Fruit fly (Drosophila melanogaster) whole organism, embryonic: ENCODE measurements around the gene Cpr30B.

Experiments
- Atf6 ChIP-seq: fragments of 200-800 bp; sonication (Bioruptor generic); IDR thresholded peaks from 2 replicates; pipeline ENCODE4 v1.3.6; 2022; ENCODE audit warnings: missing biosample characterization, missing genetic modification characterization
- Awh ChIP-seq: fragments of 200-800 bp; sonication (Bioruptor generic); IDR thresholded peaks from 2 replicates; pipeline ENCODE4, ENCODE4 v1.3.6; 2022; ENCODE audit warnings: missing biosample characterization, missing genetic modification characterization
- Blimp-1 ChIP-seq: fragments of 200-800 bp; sonication (Bioruptor generic); optimal IDR thresholded peaks from 3 replicates; lab custom pipeline; 2018; ENCODE audit warnings: missing biosample characterization, missing genetic modification characterization, mild to moderate bottlenecking, moderate library complexity, missing genetic modification reagents
- Bteb2 ChIP-seq: fragments of 200-800 bp; sonication (Bioruptor generic); optimal IDR thresholded peaks from 2 replicates; lab custom pipeline; 2016; ENCODE audit warnings: missing biosample characterization, missing genetic modification characterization
- CG10147 ChIP-seq: fragments of 200-800 bp; sonication (Bioruptor generic); optimal IDR thresholded peaks from 2 replicates; lab custom pipeline; 2019; ENCODE audit warnings: missing biosample characterization, mild to moderate bottlenecking, missing genetic modification characterization, moderate library complexity
- CG11247 ChIP-seq: fragments of 200-800 bp; sonication (Bioruptor generic); IDR thresholded peaks from 2 replicates; pipeline ENCODE4 v1.3.6; 2022; ENCODE audit warnings: missing biosample characterization, missing genetic modification characterization
- CG11696 ChIP-seq: fragments of 200-800 bp; sonication (Bioruptor generic); IDR thresholded peaks from 2 replicates; pipeline ENCODE4 v1.3.6; 2022; ENCODE audit warnings: missing biosample characterization, missing genetic modification characterization
- CG15696 ChIP-seq: fragments of 200-800 bp; sonication (Bioruptor generic); optimal IDR thresholded peaks from 2 replicates; lab custom pipeline; 2019; ENCODE audit warnings: missing biosample characterization, mild to moderate bottlenecking, missing genetic modification characterization, moderate library complexity
- CG16815 ChIP-seq: fragments of 200-800 bp; sonication (Bioruptor generic); optimal IDR thresholded peaks from 3 replicates; lab custom pipeline; 2017; ENCODE audit warnings: missing biosample characterization, mild to moderate bottlenecking, missing genetic modification characterization
- CG16863 ChIP-seq: fragments of 200-800 bp; sonication (Bioruptor generic); optimal IDR thresholded peaks from 3 replicates; lab custom pipeline; 2016; ENCODE audit warnings: missing biosample characterization, missing genetic modification characterization
- CG18764 ChIP-seq: fragments of 200-800 bp; sonication (Bioruptor generic); optimal IDR thresholded peaks from 3 replicates; lab custom pipeline; 2016; ENCODE audit warnings: missing biosample characterization, missing genetic modification characterization
- CG30431 ChIP-seq: fragments of 200-800 bp; sonication (Bioruptor generic); optimal IDR thresholded peaks from 2 replicates; lab custom pipeline; 2017; ENCODE audit warnings: missing biosample characterization, missing genetic modification characterization
- CG31441 ChIP-seq: fragments of 200-800 bp; sonication (Bioruptor generic); IDR thresholded peaks from 2 replicates; pipeline ENCODE4 v1.3.6; 2022; ENCODE audit warnings: missing biosample characterization, missing genetic modification characterization
- CG34376 ChIP-seq: fragments of 200-800 bp; sonication (Bioruptor generic); optimal IDR thresholded peaks from 2 replicates; lab custom pipeline; 2018; ENCODE audit warnings: missing biosample characterization, mild to moderate bottlenecking, missing genetic modification characterization
- CG3847 ChIP-seq: fragments of 200-800 bp; sonication (Bioruptor generic); IDR thresholded peaks from 2 replicates; pipeline ENCODE4 v1.3.6; 2022; ENCODE audit warnings: missing biosample characterization, missing genetic modification characterization
- CG4282 ChIP-seq: fragments of 200-800 bp; sonication (Bioruptor generic); optimal IDR thresholded peaks from 2 replicates; lab custom pipeline; 2016; ENCODE audit warnings: missing biosample characterization, missing genetic modification characterization
- CG4730 ChIP-seq: fragments of 200-800 bp; sonication (Bioruptor generic); IDR thresholded peaks from 2 replicates; pipeline ENCODE4 v1.3.6; 2022; ENCODE audit warnings: missing biosample characterization, missing genetic modification characterization
- CG6175 ChIP-seq: fragments of 200-800 bp; sonication (Bioruptor generic); IDR thresholded peaks from 3 replicates; pipeline ENCODE4 v1.3.6; 2022; ENCODE audit warnings: missing biosample characterization, missing genetic modification characterization
- CG7745 ChIP-seq: fragments of 200-800 bp; sonication (Bioruptor generic); optimal IDR thresholded peaks from 2 replicates; lab custom pipeline; 2018; ENCODE audit warnings: missing biosample characterization, mild to moderate bottlenecking, missing genetic modification characterization, moderate library complexity
- CG8765 ChIP-seq: fragments of 200-800 bp; sonication (Bioruptor generic); IDR thresholded peaks from 2 replicates; pipeline ENCODE4 v1.3.6; 2022; ENCODE audit warnings: missing biosample characterization, missing genetic modification characterization
- CG9215 ChIP-seq: fragments of 200-800 bp; sonication (Bioruptor generic); IDR thresholded peaks from 2 replicates; pipeline ENCODE4 v1.3.6; 2022; ENCODE audit warnings: missing biosample characterization, missing genetic modification characterization
- Dll ChIP-seq: fragments of 200-800 bp; sonication (Bioruptor generic); IDR thresholded peaks from 4 replicates; pipeline ENCODE4 v1.3.6; 2022; ENCODE audit warnings: missing biosample characterization, missing genetic modification characterization; ENCODE audit not compliant: partially characterized antibody
- Elba2 ChIP-seq: fragments of 200-800 bp; sonication (Bioruptor generic); optimal IDR thresholded peaks from 3 replicates; lab custom pipeline; 2016; ENCODE audit warnings: missing biosample characterization, missing genetic modification characterization
- H2.0 ChIP-seq: fragments of 200-800 bp; sonication (Bioruptor generic); IDR thresholded peaks from 2 replicates; pipeline ENCODE4 v1.3.6; 2022; ENCODE audit warnings: missing biosample characterization, missing genetic modification characterization
- MTF-1 ChIP-seq: fragments of 200-800 bp; sonication (Bioruptor generic); optimal IDR thresholded peaks from 2 replicates; lab custom pipeline; 2018; ENCODE audit warnings: missing biosample characterization, mild to moderate bottlenecking, missing genetic modification characterization, borderline replicate concordance
- Myb ChIP-seq: fragments of 200-800 bp; sonication (Bioruptor generic); optimal IDR thresholded peaks from 2 replicates; lab custom pipeline; 2016; ENCODE audit warnings: missing biosample characterization, missing genetic modification characterization
- Neu2 ChIP-seq: fragments of 200-800 bp; sonication (Bioruptor generic); optimal IDR thresholded peaks from 3 replicates; lab custom pipeline; 2016; ENCODE audit warnings: missing biosample characterization, missing genetic modification characterization, borderline replicate concordance
- Optix ChIP-seq: fragments of 200-800 bp; sonication (Bioruptor generic); IDR thresholded peaks from 3 replicates; pipeline ENCODE4 v1.3.6; 2022; ENCODE audit warnings: missing biosample characterization, missing genetic modification characterization
- PHDP ChIP-seq: fragments of 200-800 bp; sonication (Bioruptor generic); optimal IDR thresholded peaks from 3 replicates; lab custom pipeline; 2018; ENCODE audit warnings: missing biosample characterization, mild to moderate bottlenecking, missing genetic modification characterization, moderate library complexity
- Poxn ChIP-seq: fragments of 200-800 bp; sonication (Bioruptor generic); IDR thresholded peaks from 2 replicates; pipeline ENCODE4 v1.3.6; 2022; ENCODE audit warnings: missing biosample characterization, missing genetic modification characterization
- Ptx1 ChIP-seq: fragments of 200-800 bp; sonication (Bioruptor generic); IDR thresholded peaks from 2 replicates; pipeline ENCODE4 v1.3.6; 2022; ENCODE audit warnings: missing biosample characterization, missing genetic modification characterization
- Tbp ChIP-seq: fragments of >200 bp; optimal IDR thresholded peaks from 2 replicates; lab custom pipeline; 2018; ENCODE audit warnings: missing biosample characterization, missing genetic modification characterization
- ac ChIP-seq: fragments of 200-800 bp; sonication (Bioruptor generic); optimal IDR thresholded peaks from 3 replicates; lab custom pipeline; 2017; ENCODE audit warnings: missing biosample characterization, mild to moderate bottlenecking, missing genetic modification characterization
- btn ChIP-seq: fragments of 200-800 bp; sonication (Bioruptor generic); optimal IDR thresholded peaks from 2 replicates; lab custom pipeline; 2016; ENCODE audit warnings: missing biosample characterization, missing genetic modification characterization
- crc ChIP-seq: fragments of 200-800 bp; sonication (Bioruptor generic); optimal IDR thresholded peaks from 2 replicates; lab custom pipeline; 2016; ENCODE audit warnings: missing biosample characterization, missing genetic modification characterization
- croc ChIP-seq: fragments of 200-800 bp; sonication (Bioruptor generic); conservative IDR thresholded peaks from 3 replicates; pipeline ENCODE4 v1.3.6; 2022; ENCODE audit warnings: missing biosample characterization, missing genetic modification characterization
- fd102C ChIP-seq: fragments of 200-800 bp; sonication (Bioruptor generic); optimal IDR thresholded peaks from 2 replicates; lab custom pipeline; 2018; ENCODE audit warnings: missing biosample characterization, mild to moderate bottlenecking, missing genetic modification characterization, moderate library complexity
- fd96Cb ChIP-seq: fragments of 200-800 bp; sonication (Bioruptor generic); optimal IDR thresholded peaks from 2 replicates; lab custom pipeline; 2018; ENCODE audit warnings: missing biosample characterization, mild to moderate bottlenecking, missing genetic modification characterization, moderate library complexity
- fu2 ChIP-seq: fragments of 200-800 bp; sonication (Bioruptor generic); optimal IDR thresholded peaks from 2 replicates; lab custom pipeline; 2016; ENCODE audit warnings: missing biosample characterization, missing genetic modification characterization
- gfzf ChIP-seq: fragments of 200-800 bp; sonication (Bioruptor generic); optimal IDR thresholded peaks from 2 replicates; lab custom pipeline; 2016; ENCODE audit warnings: missing biosample characterization, mild to moderate bottlenecking, missing genetic modification characterization, moderate library complexity
- gsb ChIP-seq: fragments of 200-800 bp; sonication (Bioruptor generic); IDR thresholded peaks from 2 replicates; pipeline ENCODE4 v1.3.6; 2022; ENCODE audit warnings: missing biosample characterization, missing genetic modification characterization
- gsb-n ChIP-seq: fragments of 200-800 bp; sonication (Bioruptor generic); optimal IDR thresholded peaks from 3 replicates; lab custom pipeline; 2018; ENCODE audit warnings: missing biosample characterization, mild to moderate bottlenecking, missing genetic modification characterization
- her ChIP-seq: fragments of 200-800 bp; sonication (Bioruptor generic); optimal IDR thresholded peaks from 2 replicates; lab custom pipeline; 2016; ENCODE audit warnings: missing biosample characterization, missing genetic modification characterization
- ind ChIP-seq: fragments of 200-800 bp; sonication (Bioruptor generic); optimal IDR thresholded peaks from 3 replicates; lab custom pipeline; 2016; ENCODE audit warnings: missing biosample characterization, missing genetic modification characterization
- kni ChIP-seq: fragments of 200-800 bp; sonication (Bioruptor generic); optimal IDR thresholded peaks from 3 replicates; lab custom pipeline; 2017; ENCODE audit warnings: mild to moderate bottlenecking, missing biosample characterization, missing genetic modification reagents, missing genetic modification characterization
- pita ChIP-seq: fragments of 200-800 bp; sonication (Bioruptor generic); optimal IDR thresholded peaks from 2 replicates; lab custom pipeline; 2017; ENCODE audit warnings: missing biosample characterization, mild to moderate bottlenecking, missing genetic modification characterization
- rib ChIP-seq: fragments of 200-800 bp; sonication (Bioruptor generic); IDR thresholded peaks from 2 replicates; pipeline ENCODE4 v1.3.6; 2022; ENCODE audit warnings: missing biosample characterization, missing genetic modification characterization
- salm ChIP-seq: fragments of 200-800 bp; sonication (Bioruptor generic); optimal IDR thresholded peaks from 2 replicates; lab custom pipeline; 2018; ENCODE audit warnings: missing biosample characterization, mild to moderate bottlenecking, missing genetic modification characterization
- schlank ChIP-seq: fragments of 200-800 bp; sonication (Bioruptor generic); optimal IDR thresholded peaks from 2 replicates; lab custom pipeline; 2018; ENCODE audit warnings: missing biosample characterization, mild to moderate bottlenecking, missing genetic modification characterization
- sens ChIP-seq: fragments of 200-800 bp; sonication (Bioruptor generic); peaks from one replicate; lab custom pipeline; 2016; ENCODE audit warnings: missing biosample characterization, missing genetic modification characterization
- sens-2 ChIP-seq: fragments of 200-800 bp; sonication (Bioruptor generic); IDR thresholded peaks from 2 replicates; pipeline ENCODE4 v1.3.6; 2022; ENCODE audit warnings: missing biosample characterization, missing genetic modification characterization
- stwl ChIP-seq: fragments of 200-800 bp; sonication (Bioruptor generic); optimal IDR thresholded peaks from 3 replicates; lab custom pipeline; 2018; ENCODE audit warnings: missing biosample characterization, mild to moderate bottlenecking, missing genetic modification characterization, moderate library complexity
- unc-4 ChIP-seq: fragments of 200-800 bp; sonication (Bioruptor generic); IDR thresholded peaks from 2 replicates; pipeline ENCODE4 v1.3.6; 2022; ENCODE audit warnings: missing biosample characterization, missing genetic modification characterization; ENCODE audit not compliant: partially characterized antibody

The Cpr30B gene

dm6 chr2L:9522766-9523174 lies 19.9 kb upstream of the Cpr30B start (continued):
- TF ChIP-seq CG30431 (GFP tag; lab: Kevin White, UChicago) (no peak), kni (GFP tag; lab: Kevin White, UChicago) (peak; percentile 93), Poxn (GFP tag; lab: Robert Waterston, UW) (no peak), unc-4 (GFP tag; lab: Robert Waterston, UW) (no peak), CG11696 (no peak), Atf6 (GFP tag; lab: Robert Waterston, UW) (no peak), crc (no peak), rib (GFP tag; lab: Robert Waterston, UW) (0 out of 2 replicates have a peak, but pooled peaks have one; percentile 55), Dll (GFP tag; lab: Robert Waterston, UW) (0 out of 4 replicates have a peak, but pooled peaks have one; percentile 20), fu2 (GFP tag; lab: Kevin White, UChicago) (no peak), CG7745 (tag; lab: Kevin White, UChicago) (peak; percentile 53), Myb (GFP tag; lab: Kevin White, UChicago) (no peak), Bteb2 (GFP tag; lab: Kevin White, UChicago) (no peak), Neu2 (GFP tag; lab: Kevin White, UChicago) (no peak), CG10147 (GFP tag; lab: Kevin White, UChicago) (no peak), CG6175 (GFP tag; lab: Robert Waterston, UW) (no peak), CG16815 (GFP tag; lab: Kevin White, UChicago) (no peak), Tbp (GFP tag; lab: Kevin White, UChicago) (no peak), CG4730 (GFP tag; lab: Robert Waterston, UW) (no peak), btn (GFP tag; lab: Kevin White, UChicago) (no peak), gsb-n (tag; lab: Kevin White, UChicago) (no peak), PHDP (tag; lab: Kevin White, UChicago) (no peak), her (no peak), CG9215 (GFP tag; lab: Robert Waterston, UW) (no peak), CG34376 (no peak), MTF-1 (GFP tag; lab: Kevin White, UChicago) (no peak), fd96Cb (tag; lab: Kevin White, UChicago) (no peak), CG3847 (GFP tag; lab: Robert Waterston, UW) (no peak), gfzf (GFP tag; lab: Kevin White, UChicago) (no peak), ind (GFP tag; lab: Kevin White, UChicago) (no peak), CG4282 (GFP tag; lab: Kevin White, UChicago) (no peak), ac (GFP tag; lab: Kevin White, UChicago) (no peak), CG18764 (GFP tag; lab: Kevin White, UChicago) (no peak), croc (GFP tag; lab: Robert Waterston, UW) (no peak), gsb (GFP tag; lab: Robert Waterston, UW) (no peak), H2.0 (GFP tag; lab: Robert Waterston, UW) (no peak), sens-2 (GFP tag; lab: Robert Waterston, UW) (no peak), stwl (tag; lab: Kevin White, UChicago) (no peak), CG16863 (GFP tag; lab: Kevin White, UChicago) (no peak), sens (peak; percentile 65), Awh (GFP tag; lab: Robert Waterston, UW) (peak; percentile 72), fd102C (GFP tag; lab: Kevin White, UChicago) (no peak), Elba2 (GFP tag; lab: Kevin White, UChicago) (peak; percentile 53), salm (tag; lab: Kevin White, UChicago) (no peak), pita (GFP tag; lab: Kevin White, UChicago) (no peak), CG11247 (no peak), CG15696 (no peak), schlank (no peak), Optix (GFP tag; lab: Robert Waterston, UW) (no peak), CG8765 (GFP tag; lab: Robert Waterston, UW) (no peak), Blimp-1 (no peak), Ptx1 (no peak), CG31441 (GFP tag; lab: Robert Waterston, UW) (no peak)
